Worm (Caenorhabditis elegans) whole organism, L2 larva: ENCODE data around the gene str-244.
A peak's percentile ranks its signal among the peaks of the same experiment; 100 is the strongest.

Experiments used
- C34F6.9 ChIP-seq: fragments of 150-350 bp; optimal IDR thresholded peaks from 2 replicates; lab custom pipeline; 2014; ENCODE audit warnings: missing biosample characterization, missing genetic modification characterization
- F13H6.1 ChIP-seq: sonication (generic microtip); optimal IDR thresholded peaks from 2 replicates; lab custom pipeline; 2016; ENCODE audit warnings: missing genetic modification characterization, missing compliant biosample characterization
- R02D3.7 ChIP-seq: fragments of 150-350 bp; optimal IDR thresholded peaks from 2 replicates; lab custom pipeline; 2014; ENCODE audit warnings: missing biosample characterization, missing genetic modification characterization
- alr-1 ChIP-seq: fragments of 150-350 bp; optimal IDR thresholded peaks from 2 replicates; lab custom pipeline; 2014; ENCODE audit warnings: missing biosample characterization, missing genetic modification characterization
- ama-1 ChIP-seq: fragments of 150-350 bp; optimal IDR thresholded peaks from 2 replicates; lab custom pipeline; 2018; ENCODE audit warnings: inconsistent platforms
- blmp-1 ChIP-seq: sonication (generic microtip); optimal IDR thresholded peaks from 2 replicates; lab custom pipeline; 2017; ENCODE audit warnings: missing genetic modification characterization, mild to moderate bottlenecking, missing compliant biosample characterization, antibody characterized with exemption, moderate library complexity; ENCODE audit not compliant: insufficient read depth
- ceh-82 ChIP-seq: fragments of 150-350 bp; optimal IDR thresholded peaks from 2 replicates; lab custom pipeline; 2014; ENCODE audit warnings: missing biosample characterization, missing genetic modification characterization
- crh-2 ChIP-seq: sonication (generic microtip); optimal IDR thresholded peaks from 2 replicates; lab custom pipeline; 2017; ENCODE audit warnings: missing biosample characterization, missing genetic modification characterization
- dmd-4 ChIP-seq: sonication (generic microtip); optimal IDR thresholded peaks from 2 replicates; lab custom pipeline; 2017; ENCODE audit warnings: missing biosample characterization, missing genetic modification characterization
- elt-1 ChIP-seq: fragments of 150-350 bp; optimal IDR thresholded peaks from 2 replicates; lab custom pipeline; 2014; ENCODE audit warnings: missing biosample characterization, missing genetic modification characterization
- elt-3 ChIP-seq: sonication (generic microtip); optimal IDR thresholded peaks from 2 replicates; lab custom pipeline; 2017; ENCODE audit warnings: missing biosample characterization, missing genetic modification characterization
- fos-1 ChIP-seq: fragments of 150-350 bp; optimal IDR thresholded peaks from 2 replicates; lab custom pipeline; 2014; ENCODE audit warnings: missing biosample characterization, missing genetic modification characterization
- lin-11 ChIP-seq: fragments of 150-350 bp; sonication (generic microtip); optimal IDR thresholded peaks from 2 replicates; lab custom pipeline; 2014; ENCODE audit warnings: missing biosample characterization, missing genetic modification characterization, inconsistent platforms, mixed read lengths
- lin-13 ChIP-seq: fragments of 150-350 bp; optimal IDR thresholded peaks from 2 replicates; lab custom pipeline; 2014; ENCODE audit warnings: missing biosample characterization, missing genetic modification reagents, missing genetic modification characterization
- lin-39 ChIP-seq: fragments of 150-350 bp; optimal IDR thresholded peaks from 2 replicates; lab custom pipeline; 2014; ENCODE audit warnings: missing biosample characterization, missing genetic modification reagents, missing genetic modification characterization
- lsy-2 ChIP-seq, 2 experiments: fragments of 150-350 bp in 1 of 2; sonication (generic microtip) in 1 of 2; optimal IDR thresholded peaks; 2 replicates each; lab custom pipeline; 2014 to 2017; ENCODE audit warnings: missing biosample characterization in 2 of 2, missing genetic modification characterization in 2 of 2
- mab-5 ChIP-seq: fragments of 150-350 bp; optimal IDR thresholded peaks from 2 replicates; lab custom pipeline; 2014; ENCODE audit warnings: missing biosample characterization, missing genetic modification characterization
- mbf-1 ChIP-seq: sonication (generic microtip); optimal IDR thresholded peaks from 2 replicates; lab custom pipeline; 2017; ENCODE audit warnings: missing biosample characterization, missing genetic modification characterization
- nhr-12 ChIP-seq: fragments of 150-350 bp; optimal IDR thresholded peaks from 2 replicates; lab custom pipeline; 2014; ENCODE audit warnings: missing biosample characterization, missing genetic modification characterization
- nhr-129 ChIP-seq: fragments of 150-350 bp; optimal IDR thresholded peaks from 2 replicates; lab custom pipeline; 2014; ENCODE audit warnings: missing biosample characterization, missing genetic modification characterization
- nhr-23 ChIP-seq: fragments of 150-350 bp; optimal IDR thresholded peaks from 2 replicates; lab custom pipeline; 2014; ENCODE audit warnings: missing biosample characterization, missing genetic modification reagents, missing genetic modification characterization
- nhr-237 ChIP-seq: fragments of 150-350 bp; optimal IDR thresholded peaks from 2 replicates; lab custom pipeline; 2014; ENCODE audit warnings: missing biosample characterization, missing genetic modification characterization
- nhr-25 ChIP-seq: fragments of 150-350 bp; sonication (generic microtip); optimal IDR thresholded peaks from 3 replicates; lab custom pipeline; 2014; ENCODE audit warnings: missing biosample characterization, missing genetic modification characterization
- nhr-77 ChIP-seq: fragments of 150-350 bp; optimal IDR thresholded peaks from 2 replicates; lab custom pipeline; 2014; ENCODE audit warnings: missing biosample characterization, missing genetic modification characterization
- peb-1 ChIP-seq: fragments of 150-350 bp; optimal IDR thresholded peaks from 2 replicates; lab custom pipeline; 2014; ENCODE audit warnings: missing biosample characterization, missing genetic modification characterization
- sma-3 ChIP-seq: sonication (generic microtip); optimal IDR thresholded peaks from 2 replicates; lab custom pipeline; 2016; ENCODE audit warnings: missing genetic modification reagents, missing genetic modification characterization, missing compliant biosample characterization
- sma-9 ChIP-seq, 2 experiments: fragments of 150-350 bp in 1 of 2; sonication (generic microtip) in 1 of 2; optimal IDR thresholded peaks; 2 replicates each; lab custom pipeline; 2014 to 2016; ENCODE audit warnings: missing genetic modification characterization in 2 of 2, mild to moderate bottlenecking in 1 of 2, missing biosample characterization in 1 of 2, missing compliant biosample characterization in 1 of 2, missing genetic modification reagents in 1 of 2, moderate library complexity in 1 of 2
- snpc-4 ChIP-seq: fragments of 150-350 bp; optimal IDR thresholded peaks from 2 replicates; lab custom pipeline; 2014; ENCODE audit warnings: missing biosample characterization, missing genetic modification characterization
- unc-55 ChIP-seq: fragments of 150-350 bp; sonication (generic microtip); optimal IDR thresholded peaks from 3 replicates; lab custom pipeline; 2014; ENCODE audit warnings: missing biosample characterization, missing genetic modification reagents, missing genetic modification characterization
- unc-62 ChIP-seq: fragments of 150-350 bp; optimal IDR thresholded peaks from 2 replicates; lab custom pipeline; 2014; ENCODE audit warnings: missing biosample characterization, missing genetic modification reagents, missing genetic modification characterization
- zag-1 ChIP-seq: fragments of 150-350 bp; optimal IDR thresholded peaks from 2 replicates; lab custom pipeline; 2014; ENCODE audit warnings: missing biosample characterization, missing genetic modification characterization
- ztf-1 ChIP-seq: fragments of 200-800 bp; sonication (Bioruptor generic); conservative IDR thresholded peaks from 2 replicates; pipeline ENCODE4 v1.3.6; 2022; ENCODE audit warnings: missing genetic modification characterization, missing compliant biosample characterization
- ztf-4 ChIP-seq: fragments of 150-350 bp; optimal IDR thresholded peaks from 2 replicates; lab custom pipeline; 2014; ENCODE audit warnings: missing biosample characterization, missing genetic modification characterization

The str-244 gene

ce11 chrV:3094351-3094750 is 35.5 kb upstream of the str-244 start, which contains the start of gene cyp-33C9:
Gene cyp-33C9, minus strand, starts transcription at chrV:3094561.
- TF ChIP-seq nhr-129 (tag; lab: Kevin White, UChicago) (peak; percentile 12), nhr-237 (tag; lab: Kevin White, UChicago) (no peak), R02D3.7 (tag; lab: Kevin White, UChicago) (no peak), peb-1 (tag; lab: Kevin White, UChicago) (no peak), alr-1 (no peak), ztf-1 (GFP tag; lab: Robert Waterston, UW) (no peak), crh-2 (no peak), lsy-2 (tag; optimal IDR thresholded peaks at IDR 0.05; lab: Kevin White, UChicago) (no peak), sma-9 (GFP tag; optimal IDR thresholded peaks at IDR 0.05; lab: Kevin White, UChicago) (peak; percentile 47), sma-9 (tag; optimal IDR thresholded peaks at IDR 0.05; lab: Kevin White, UChicago) (no peak), F13H6.1 (no peak), lin-11 (no peak), elt-1 (tag; lab: Kevin White, UChicago) (no peak), ztf-4 (no peak), mab-5 (no peak), ceh-82 (tag; lab: Kevin White, UChicago) (no peak), fos-1 (tag; lab: Kevin White, UChicago) (peak; percentile 19), sma-3 (GFP tag; lab: Kevin White, UChicago) (no peak), nhr-12 (no peak), C34F6.9 (tag; lab: Kevin White, UChicago) (peak; percentile 50), elt-3 (tag; lab: Kevin White, UChicago) (no peak), unc-62 (GFP tag; lab: Kevin White, UChicago) (no peak)

DNA sequence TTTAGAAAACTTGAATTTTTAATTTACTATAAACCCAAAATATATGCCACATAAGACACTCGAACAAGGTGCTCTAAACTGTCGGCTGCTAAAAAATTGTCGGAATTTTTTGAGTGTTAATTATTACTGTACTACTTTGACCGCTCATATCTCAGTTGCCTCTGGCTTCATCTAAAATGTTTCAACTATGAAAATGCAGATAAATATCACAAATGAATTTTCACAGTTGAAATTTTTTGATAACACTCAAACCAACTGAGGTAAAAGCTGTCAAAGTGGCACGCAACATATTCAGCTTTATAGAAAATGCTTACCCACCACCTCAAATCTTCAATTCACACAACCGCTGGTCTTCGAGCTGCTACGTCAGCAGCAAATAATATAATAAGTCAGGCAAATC is 29.9 kb upstream of the str-244 start, which contains the start of gene acs-21:
acs-21 (plus strand) TSS at position 301 of the 400 bp plus-strand sequence.
- TF ChIP-seq snpc-4 (tag; lab: Kevin White, UChicago) = no peak
- no peak for TF ChIP-seq nhr-25 (tag; lab: Kevin White, UChicago)
- no peak for TF ChIP-seq elt-3 (tag; lab: Kevin White, UChicago)
- TF ChIP-seq blmp-1 (tag; lab: Kevin White, UChicago) = no peak
- no peak for TF ChIP-seq dmd-4 (tag; lab: Kevin White, UChicago)
- TF ChIP-seq unc-62 (GFP tag; lab: Kevin White, UChicago) = no peak
- no peak for TF ChIP-seq zag-1 (tag; lab: Kevin White, UChicago)
- TF ChIP-seq mab-5 = no peak
- TF ChIP-seq lin-39 (tag; lab: Kevin White, UChicago) = no peak
- TF ChIP-seq crh-2 = no peak
- TF ChIP-seq ama-1 = no peak
- TF ChIP-seq ztf-1 (GFP tag; lab: Robert Waterston, UW) = no peak
- no peak for TF ChIP-seq nhr-23

DNA sequence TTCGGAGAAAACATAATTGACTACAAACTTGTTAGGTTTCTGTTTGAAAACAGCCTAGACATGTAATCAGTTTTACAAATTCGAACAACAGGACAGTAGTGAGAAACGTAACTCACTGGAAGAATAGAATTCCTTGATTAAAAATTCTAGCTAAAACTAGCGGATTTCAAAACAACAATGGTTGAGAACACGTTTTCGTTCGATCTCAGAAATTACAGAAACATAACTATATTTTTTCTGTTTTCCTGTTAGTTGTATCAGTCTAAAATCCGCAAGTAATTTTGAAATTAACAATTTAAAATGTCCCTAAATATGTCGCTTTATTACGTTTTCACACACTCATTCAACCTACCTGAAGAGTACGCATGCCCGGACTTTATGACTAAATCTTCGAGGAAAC is 27.4 kb upstream of the str-244 start, which contains the start of gene srt-8:
srt-8 (plus strand) TSS at position 301 of the 400 bp plus-strand sequence.
- TF ChIP-seq ceh-82 (tag; lab: Kevin White, UChicago) = no peak
- TF ChIP-seq, all 48 proteins: peak for 0

- TF ChIP-seq mbf-1 (tag; lab: Kevin White, UChicago) = no peak
Measured at ce11 chrV:3081471-3081870, 22.6 kb upstream of the str-244 start, which contains the start of gene srt-7. Gene srt-7, plus strand, starts transcription at chrV:3081771.

DNA sequence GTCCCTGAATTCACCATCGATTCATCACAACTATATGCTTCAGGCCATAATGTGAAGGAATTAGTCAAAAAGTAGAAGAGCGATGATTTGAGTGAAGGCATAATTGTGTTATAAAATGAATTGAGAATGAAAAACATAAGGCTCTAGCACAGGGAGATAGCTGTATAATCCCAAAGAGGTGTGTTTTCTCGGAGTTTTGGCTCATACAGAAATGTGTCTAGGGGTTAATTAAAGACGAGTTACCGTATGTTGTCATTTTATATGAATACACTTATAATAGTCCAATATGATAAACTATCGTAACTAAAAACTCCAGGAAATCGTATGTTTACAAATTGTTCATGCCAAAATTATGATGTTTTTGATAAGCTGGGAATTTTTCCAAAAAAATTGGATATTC is 21.9 kb upstream of the str-244 start, which contains the start of gene srt-5:
srt-5 (minus strand) TSS at position 101 of the 400 bp plus-strand sequence.
- TF ChIP-seq unc-55 (GFP tag; lab: Kevin White, UChicago) (no peak), nhr-23 (no peak)

ce11 chrV:3071548-3071947 is 12.7 kb upstream of the str-244 start, which contains the start of gene C50H11.13:
Gene C50H11.13, minus strand, starts transcription at chrV:3071648.
- TF ChIP-seq nhr-77 (tag; lab: Kevin White, UChicago) (no peak), R02D3.7 (tag; lab: Kevin White, UChicago) (no peak), lin-39 (tag; lab: Kevin White, UChicago) (no peak), lin-13 (no peak), crh-2 (no peak)
